Worm (Caenorhabditis elegans): ENCODE results near the gene eef-1A.2.

Gene eef-1A.2

ce11 chrX:7866493-7866892, 43.0 kb downstream of the eef-1A.2 start:
- TF ChIP-seq isw-1 (GFP tag; IDR thresholded peaks at IDR 0.05) (no peak), unc-62 (GFP tag; optimal IDR thresholded peaks at IDR 0.05) (no peak), unc-30 (tag; optimal IDR thresholded peaks at IDR 0.05) (no peak), efl-3 (GFP tag; optimal IDR thresholded peaks at IDR 0.05) (no peak), tbx-2 (tag; optimal IDR thresholded peaks at IDR 0.05) (no peak), fkh-8 (tag; optimal IDR thresholded peaks at IDR 0.05) (no peak), nhr-19 (GFP tag; conservative IDR thresholded peaks at IDR 0.05) (0 out of 2 replicates have a peak, but pooled peaks have one; percentile 23), nhr-20 (tag; optimal IDR thresholded peaks at IDR 0.05) (no peak), alr-1 (tag; optimal IDR thresholded peaks at IDR 0.05; ENCODE audit: borderline replicate concordance) (no peak), irx-1 (tag; optimal IDR thresholded peaks at IDR 0.05) (no peak), lin-15B (tag; optimal IDR thresholded peaks at IDR 0.05) (no peak), nhr-71 (tag; optimal IDR thresholded peaks at IDR 0.05) (peak; percentile 50), elt-3 (tag; optimal IDR thresholded peaks at IDR 0.05) (no peak), ztf-4 (tag; optimal IDR thresholded peaks at IDR 0.05) (no peak), skn-1 (tag; optimal IDR thresholded peaks at IDR 0.05) (no peak), sup-37 (GFP tag; optimal IDR thresholded peaks at IDR 0.05) (no peak), snu-23 (GFP tag; optimal IDR thresholded peaks at IDR 0.05) (no peak), nhr-237 (tag; optimal IDR thresholded peaks at IDR 0.05) (no peak), ama-1 (optimal IDR thresholded peaks at IDR 0.05) (no peak), elt-2 (tag; optimal IDR thresholded peaks at IDR 0.05) (no peak), sox-4 (tag; optimal IDR thresholded peaks at IDR 0.05) (no peak), dsc-1 (tag; optimal IDR thresholded peaks at IDR 0.05) (no peak), nhr-76 (tag; optimal IDR thresholded peaks at IDR 0.05) (no peak), aly-2 (tag; optimal IDR thresholded peaks at IDR 0.05) (no peak), fkh-10 (GFP tag; optimal IDR thresholded peaks at IDR 0.05) (no peak), nhr-77 (tag; optimal IDR thresholded peaks at IDR 0.05) (no peak), fkh-4 (tag; optimal IDR thresholded peaks at IDR 0.05; ENCODE audit: borderline replicate concordance) (no peak), lin-14 (GFP tag; optimal IDR thresholded peaks at IDR 0.05) (peak; percentile 70), C34B4.2 (tag; optimal IDR thresholded peaks at IDR 0.05) (no peak), ceh-63 (GFP tag; optimal IDR thresholded peaks at IDR 0.05) (no peak), rnt-1 (tag; optimal IDR thresholded peaks at IDR 0.05) (peak; percentile 49), nhr-12 (tag; optimal IDR thresholded peaks at IDR 0.05) (no peak), blmp-1 (tag; optimal IDR thresholded peaks at IDR 0.05) (no peak), mab-9 (GFP tag; IDR thresholded peaks at IDR 0.05) (no peak), aha-1 (tag; optimal IDR thresholded peaks at IDR 0.05) (no peak), unc-86 (tag; optimal IDR thresholded peaks at IDR 0.05) (no peak), pqm-1 (tag; optimal IDR thresholded peaks at IDR 0.05) (no peak), zag-1 (tag; optimal IDR thresholded peaks at IDR 0.05) (no peak), efl-1 (optimal IDR thresholded peaks at IDR 0.05) (no peak), efl-1 (GFP tag; optimal IDR thresholded peaks at IDR 0.05 in 1 of 2) (peak in 1 of 2 experiments; percentile 39)

ce11 chrX:7867307-7867706, 43.9 kb downstream of the eef-1A.2 start:
- no peak for TF ChIP-seq elt-2 (tag; optimal IDR thresholded peaks at IDR 0.05)
- no peak for TF ChIP-seq mdl-1 (tag; optimal IDR thresholded peaks at IDR 0.05)
- TF ChIP-seq nhr-77 (tag; optimal IDR thresholded peaks at IDR 0.05): no peak
- TF ChIP-seq unc-62 (GFP tag; optimal IDR thresholded peaks at IDR 0.05): no peak
- no peak for TF ChIP-seq vab-15 (tag; optimal IDR thresholded peaks at IDR 0.05)
- no peak for TF ChIP-seq nhr-90 (tag; optimal IDR thresholded peaks at IDR 0.05; ENCODE audit: poor library complexity)
- TF ChIP-seq Y116A8C.19 (tag; optimal IDR thresholded peaks at IDR 0.05; ENCODE audit: borderline replicate concordance): no peak
- TF ChIP-seq C34B4.2 (tag; optimal IDR thresholded peaks at IDR 0.05): no peak
- no peak for TF ChIP-seq lin-35 (GFP tag; optimal IDR thresholded peaks at IDR 0.05)
- no peak for TF ChIP-seq skn-1 (tag; optimal IDR thresholded peaks at IDR 0.05)
- TF ChIP-seq efl-3 (GFP tag; optimal IDR thresholded peaks at IDR 0.05): no peak
- TF ChIP-seq mep-1 (tag; optimal IDR thresholded peaks at IDR 0.05): no peak
- TF ChIP-seq blmp-1 (tag; optimal IDR thresholded peaks at IDR 0.05): no peak
- TF ChIP-seq nhr-84 (tag; optimal IDR thresholded peaks at IDR 0.05): no peak
- TF ChIP-seq lin-14 (GFP tag; optimal IDR thresholded peaks at IDR 0.05): no peak

Data from whole organism, L1 larva.